Fruit fly (Drosophila melanogaster) whole organism, embryonic: Measurements from ENCODE around the gene CrebB.

Source experiments
- ATbp ChIP-seq: fragments of 200-800 bp; sonication (Bioruptor generic); optimal IDR thresholded peaks from 2 replicates; lab custom pipeline; 2017; ENCODE audit warnings: missing biosample characterization, mild to moderate bottlenecking, missing genetic modification characterization, missing genetic modification reagents
- Atf-2 ChIP-seq: fragments of 200-800 bp; sonication (Bioruptor generic); optimal IDR thresholded peaks from 2 replicates; lab custom pipeline; 2016; ENCODE audit warnings: missing biosample characterization, missing genetic modification characterization
- B-H1 ChIP-seq: fragments of 200-800 bp; sonication (Bioruptor generic); IDR thresholded peaks from 3 replicates; pipeline ENCODE4 v1.3.6; 2022; ENCODE audit warnings: missing biosample characterization, missing genetic modification characterization
- CG10274 ChIP-seq: fragments of 200-800 bp; sonication (Bioruptor generic); optimal IDR thresholded peaks from 3 replicates; lab custom pipeline; 2017; ENCODE audit warnings: missing biosample characterization, mild to moderate bottlenecking, missing genetic modification characterization
- CG10431 ChIP-seq: fragments of 200-800 bp; sonication (Bioruptor generic); optimal IDR thresholded peaks from 3 replicates; lab custom pipeline; 2018; ENCODE audit warnings: missing biosample characterization, mild to moderate bottlenecking, missing genetic modification characterization
- CG11560 ChIP-seq: fragments of 200-800 bp; sonication (Bioruptor generic); IDR thresholded peaks from 3 replicates; pipeline ENCODE4 v1.3.6; 2022; ENCODE audit warnings: missing biosample characterization, missing genetic modification characterization
- CG12071 ChIP-seq: fragments of 200-800 bp; sonication (Bioruptor generic); optimal IDR thresholded peaks from 3 replicates; lab custom pipeline; 2018; ENCODE audit warnings: missing biosample characterization, mild to moderate bottlenecking, missing genetic modification characterization
- CG12299 ChIP-seq: fragments of 200-800 bp; sonication (Bioruptor generic); optimal IDR thresholded peaks from 2 replicates; lab custom pipeline; 2018; ENCODE audit warnings: missing biosample characterization, mild to moderate bottlenecking, missing genetic modification characterization
- CG14014 ChIP-seq: fragments of 200-800 bp; sonication (Bioruptor generic); IDR thresholded peaks from 2 replicates; pipeline ENCODE4 v1.3.6; 2022; ENCODE audit warnings: missing biosample characterization, missing genetic modification characterization
- CG14710 ChIP-seq: fragments of 200-800 bp; sonication (Bioruptor generic); optimal IDR thresholded peaks from 3 replicates; lab custom pipeline; 2019; ENCODE audit warnings: missing biosample characterization, mild to moderate bottlenecking, missing genetic modification characterization, moderate library complexity
- CG1529 ChIP-seq: fragments of 200-800 bp; sonication (Bioruptor generic); optimal IDR thresholded peaks from 3 replicates; lab custom pipeline; 2018; ENCODE audit warnings: missing biosample characterization, missing genetic modification characterization
- CG1647 ChIP-seq: fragments of 200-800 bp; sonication (Bioruptor generic); optimal IDR thresholded peaks from 3 replicates; lab custom pipeline; 2016; ENCODE audit warnings: missing biosample characterization, missing genetic modification characterization
- CG2202 ChIP-seq: fragments of 200-800 bp; sonication (Bioruptor generic); optimal IDR thresholded peaks from 2 replicates; lab custom pipeline; 2018; ENCODE audit warnings: missing biosample characterization, mild to moderate bottlenecking, missing genetic modification characterization
- CG2889 ChIP-seq: fragments of 200-800 bp; sonication (Bioruptor generic); IDR thresholded peaks from 3 replicates; pipeline ENCODE4 v1.3.6; 2022; ENCODE audit warnings: missing biosample characterization, missing genetic modification characterization
- CG30020 ChIP-seq: fragments of 200-800 bp; optimal IDR thresholded peaks from 2 replicates; lab custom pipeline; 2019; ENCODE audit warnings: missing biosample characterization, mild to moderate bottlenecking, missing genetic modification characterization, moderate library complexity
- CG31441 ChIP-seq: fragments of 200-800 bp; sonication (Bioruptor generic); IDR thresholded peaks from 2 replicates; pipeline ENCODE4 v1.3.6; 2022; ENCODE audit warnings: missing biosample characterization, missing genetic modification characterization
- CG3726 ChIP-seq: fragments of 200-800 bp; sonication (Bioruptor generic); IDR thresholded peaks from 3 replicates; pipeline ENCODE4, ENCODE4 v1.3.6; 2022; ENCODE audit warnings: missing biosample characterization, missing genetic modification characterization
- CG4424 ChIP-seq: fragments of 200-800 bp; sonication (Bioruptor generic); optimal IDR thresholded peaks from 3 replicates; lab custom pipeline; 2016; ENCODE audit warnings: missing biosample characterization, missing genetic modification characterization
- CG4730 ChIP-seq: fragments of 200-800 bp; sonication (Bioruptor generic); IDR thresholded peaks from 2 replicates; pipeline ENCODE4 v1.3.6; 2022; ENCODE audit warnings: missing biosample characterization, missing genetic modification characterization
- CG6813 ChIP-seq: fragments of 200-800 bp; sonication (Bioruptor generic); optimal IDR thresholded peaks from 2 replicates; lab custom pipeline; 2017; ENCODE audit warnings: missing biosample characterization, missing genetic modification characterization, mild to moderate bottlenecking, moderate library complexity, missing genetic modification reagents
- CG6854 ChIP-seq: fragments of 200-800 bp; sonication (Bioruptor generic); optimal IDR thresholded peaks from 3 replicates; lab custom pipeline; 2017; ENCODE audit warnings: missing biosample characterization, mild to moderate bottlenecking, missing genetic modification characterization
- CG9727 ChIP-seq: fragments of 200-800 bp; sonication (Bioruptor generic); optimal IDR thresholded peaks from 3 replicates; lab custom pipeline; 2017; ENCODE audit warnings: missing biosample characterization, mild to moderate bottlenecking, missing genetic modification characterization
- D ChIP-seq, 2 experiments: fragments of 200-800 bp in 1 of 2; fragments of >200 bp in 1 of 2; sonication (Bioruptor generic) in 1 of 2; optimal IDR thresholded peaks; 2 replicates in 1 of 2; 3 replicates in 1 of 2; lab custom pipeline; 2017; ENCODE audit warnings: mild to moderate bottlenecking in 1 of 2, missing biosample characterization in 1 of 2, missing genetic modification characterization in 1 of 2, missing genetic modification reagents in 1 of 2
- E2f1 ChIP-seq: fragments of 200-800 bp; sonication (Bioruptor generic); IDR thresholded peaks from 2 replicates; pipeline ENCODE4 v1.3.6; 2022; ENCODE audit warnings: missing biosample characterization, missing genetic modification characterization
- Fer1 ChIP-seq: fragments of 200-800 bp; sonication (Bioruptor generic); optimal IDR thresholded peaks from 2 replicates; lab custom pipeline; 2017; ENCODE audit warnings: missing biosample characterization, mild to moderate bottlenecking, missing genetic modification characterization
- GATAe ChIP-seq: fragments of 200-800 bp; sonication (Bioruptor generic); conservative IDR thresholded peaks from 2 replicates; pipeline ENCODE4 v1.3.6; 2022; ENCODE audit warnings: missing biosample characterization, missing genetic modification characterization
- Optix ChIP-seq: fragments of 200-800 bp; sonication (Bioruptor generic); IDR thresholded peaks from 3 replicates; pipeline ENCODE4 v1.3.6; 2022; ENCODE audit warnings: missing biosample characterization, missing genetic modification characterization
- bowl ChIP-seq: fragments of 200-800 bp; sonication (Bioruptor generic); IDR thresholded peaks from 2 replicates; pipeline ENCODE4 v1.3.6; 2022; ENCODE audit warnings: missing biosample characterization, missing genetic modification characterization
- br ChIP-seq: fragments of >200 bp; optimal IDR thresholded peaks from 2 replicates; lab custom pipeline; 2017
- cg ChIP-seq: fragments of 200-800 bp; sonication (Bioruptor generic); optimal IDR thresholded peaks from 3 replicates; lab custom pipeline; 2019; ENCODE audit warnings: missing biosample characterization, mild to moderate bottlenecking, missing genetic modification characterization, moderate library complexity
- chn ChIP-seq: fragments of 200-800 bp; sonication (Bioruptor generic); optimal IDR thresholded peaks from 2 replicates; lab custom pipeline; 2016; ENCODE audit warnings: missing biosample characterization, missing genetic modification characterization
- dmrt99B ChIP-seq: fragments of 200-800 bp; sonication (Bioruptor generic); optimal IDR thresholded peaks from 2 replicates; lab custom pipeline; 2018; ENCODE audit warnings: missing biosample characterization, mild to moderate bottlenecking, missing genetic modification characterization, moderate library complexity
- dpn ChIP-seq, 2 experiments: fragments of 200-800 bp; sonication (Bioruptor generic); optimal IDR thresholded peaks; 3 replicates each; lab custom pipeline; 2016; ENCODE audit warnings: missing biosample characterization in 2 of 2, missing genetic modification characterization in 2 of 2
- eve ChIP-seq, 2 experiments: fragments of >200 bp; optimal IDR thresholded peaks; 2 replicates each; lab custom pipeline; 2017; ENCODE audit warnings: missing biosample characterization in 2 of 2, missing genetic modification characterization in 2 of 2
- gsb-n ChIP-seq: fragments of 200-800 bp; sonication (Bioruptor generic); optimal IDR thresholded peaks from 3 replicates; lab custom pipeline; 2018; ENCODE audit warnings: missing biosample characterization, mild to moderate bottlenecking, missing genetic modification characterization
- lilli ChIP-seq: fragments of 200-800 bp; sonication (Bioruptor generic); optimal IDR thresholded peaks from 3 replicates; lab custom pipeline; 2016; ENCODE audit warnings: missing biosample characterization, missing genetic modification characterization
- luna ChIP-seq: fragments of 200-800 bp; sonication (Bioruptor generic); optimal IDR thresholded peaks from 2 replicates; lab custom pipeline; 2016; ENCODE audit warnings: missing biosample characterization, missing genetic modification characterization
- nau ChIP-seq: fragments of 200-800 bp; sonication (Bioruptor generic); optimal IDR thresholded peaks from 3 replicates; lab custom pipeline; 2017; ENCODE audit warnings: missing biosample characterization, mild to moderate bottlenecking, missing genetic modification characterization, missing genetic modification reagents
- oc ChIP-seq: fragments of 200-800 bp; sonication (Bioruptor generic); optimal IDR thresholded peaks from 2 replicates; lab custom pipeline; 2018; ENCODE audit warnings: missing biosample characterization, mild to moderate bottlenecking, missing genetic modification characterization, moderate library complexity
- org-1 ChIP-seq: fragments of 200-800 bp; sonication (Bioruptor generic); optimal IDR thresholded peaks from 2 replicates; lab custom pipeline; 2017; ENCODE audit warnings: missing biosample characterization, missing genetic modification characterization
- pan ChIP-seq, 4 experiments: fragments of >200 bp in 3 of 4; fragments of 200-800 bp in 1 of 4; sonication (Bioruptor generic) in 1 of 4; optimal IDR thresholded peaks in 3 of 4; IDR thresholded peaks in 1 of 4; 2 replicates each; pipeline versions ENCODE4 v1.3.6 to Lab custom; 2017 to 2022; ENCODE audit warnings: missing biosample characterization in 2 of 4, missing genetic modification characterization in 2 of 4, mixed read lengths in 1 of 4
- phol ChIP-seq: fragments of 200-800 bp; sonication (Bioruptor generic); optimal IDR thresholded peaks from 3 replicates; lab custom pipeline; 2018; ENCODE audit warnings: missing biosample characterization, mild to moderate bottlenecking, missing genetic modification characterization, moderate library complexity
- pita ChIP-seq: fragments of 200-800 bp; sonication (Bioruptor generic); optimal IDR thresholded peaks from 2 replicates; lab custom pipeline; 2017; ENCODE audit warnings: missing biosample characterization, mild to moderate bottlenecking, missing genetic modification characterization
- run ChIP-seq: fragments of 200-800 bp; sonication (Bioruptor generic); optimal IDR thresholded peaks from 3 replicates; lab custom pipeline; 2018; ENCODE audit warnings: missing biosample characterization, mild to moderate bottlenecking, missing genetic modification characterization
- schlank ChIP-seq: fragments of 200-800 bp; sonication (Bioruptor generic); optimal IDR thresholded peaks from 2 replicates; lab custom pipeline; 2018; ENCODE audit warnings: missing biosample characterization, mild to moderate bottlenecking, missing genetic modification characterization
- seq ChIP-seq: fragments of 200-800 bp; sonication (Bioruptor generic); IDR thresholded peaks from 2 replicates; pipeline ENCODE4 v1.3.6; 2022; ENCODE audit warnings: missing biosample characterization, missing genetic modification characterization
- tgo ChIP-seq: fragments of 200-800 bp; sonication (Bioruptor generic); IDR thresholded peaks from 3 replicates; pipeline ENCODE4 v1.3.6; 2022; ENCODE audit warnings: missing biosample characterization, missing genetic modification characterization
- wdn ChIP-seq: fragments of 200-800 bp; sonication (Bioruptor generic); IDR thresholded peaks from 2 replicates; pipeline ENCODE4 v1.3.6; 2022; ENCODE audit warnings: missing biosample characterization, missing genetic modification characterization
- yki ChIP-seq: fragments of >200 bp; optimal IDR thresholded peaks from 3 replicates; lab custom pipeline; 2018
- zf30C ChIP-seq: fragments of 200-800 bp; sonication (Bioruptor generic); optimal IDR thresholded peaks from 3 replicates; lab custom pipeline; 2018; ENCODE audit warnings: missing biosample characterization, mild to moderate bottlenecking, missing genetic modification characterization

CrebB gene

dm6 chrX:18405567-18406059, 39.5 kb downstream of the CrebB start (continued):
- no peak for TF ChIP-seq nau (GFP tag; lab: Kevin White, UChicago)
- TF ChIP-seq yki (lab: Kevin White, UChicago), result no peak
- no peak for TF ChIP-seq luna (GFP tag; lab: Kevin White, UChicago)
- no peak for TF ChIP-seq bowl (GFP tag; lab: Robert Waterston, UW)
- peak; percentile 75 for TF ChIP-seq ATbp (GFP tag; lab: Kevin White, UChicago)
- no peak; the same call in 1 of the 3 replicates for TF ChIP-seq B-H1 (GFP tag; lab: Robert Waterston, UW)
- peak; percentile 61 for TF ChIP-seq CG10431 (GFP tag; lab: Kevin White, UChicago)
- TF ChIP-seq lilli, result peak; percentile 76
- peak; percentile 37 for TF ChIP-seq Fer1 (GFP tag; lab: Kevin White, UChicago)
- no peak for TF ChIP-seq cg
- no peak for TF ChIP-seq CG12299 (tag; lab: Kevin White, UChicago)
- TF ChIP-seq chn, result peak; percentile 41
- 0 out of 3 replicates have a peak, but pooled peaks have one; percentile 25 for TF ChIP-seq CG2889 (GFP tag; lab: Robert Waterston, UW)
- TF ChIP-seq Optix (GFP tag; lab: Robert Waterston, UW), result no peak
- peak; percentile 49 for TF ChIP-seq gsb-n (tag; lab: Kevin White, UChicago)
- TF ChIP-seq CG4424, result peak; percentile 77
- peak; percentile 17 for TF ChIP-seq CG10274 (GFP tag; lab: Kevin White, UChicago)
- no peak for TF ChIP-seq D (optimal IDR thresholded peaks at IDR 0.05; lab: Kevin White, UChicago)
- peak; percentile 59 for TF ChIP-seq D (GFP tag; optimal IDR thresholded peaks at IDR 0.05; lab: Kevin White, UChicago)
- TF ChIP-seq br (lab: Kevin White, UChicago), result no peak
- no peak for TF ChIP-seq CG2202
- TF ChIP-seq tgo (GFP tag; lab: Robert Waterston, UW), result peak; percentile 42; the same call in 2 of the 3 replicates
- TF ChIP-seq CG30020, result no peak
- 0 out of 2 replicates have a peak, but pooled peaks have one; percentile 25 for TF ChIP-seq wdn (GFP tag; lab: Robert Waterston, UW)
- peak; percentile 59 for TF ChIP-seq oc (tag; lab: Kevin White, UChicago)
- TF ChIP-seq CG9727 (GFP tag; lab: Kevin White, UChicago), result peak; percentile 63
- TF ChIP-seq run (tag; lab: Kevin White, UChicago), result no peak
- no peak for TF ChIP-seq pita (GFP tag; lab: Kevin White, UChicago)
- TF ChIP-seq pan (optimal IDR thresholded peaks at IDR 0.05; lab: Kevin White, UChicago), result no peak
- TF ChIP-seq pan (GFP tag; optimal IDR thresholded peaks at IDR 0.05 in 1 of 2, IDR thresholded peaks at IDR 0.05 in 1 of 2), result peak in 1 of 2 experiments; percentile 46
- peak; percentile 86 for TF ChIP-seq phol (tag; lab: Kevin White, UChicago)
- TF ChIP-seq CG6813, result peak; percentile 24
- peak in 1 of 2 experiments; percentile 84 for TF ChIP-seq eve (GFP tag; optimal IDR thresholded peaks at IDR 0.05; lab: Kevin White, UChicago)
- TF ChIP-seq GATAe, result no peak
- 0 out of 2 replicates have a peak, but pooled peaks have one; percentile 17 for TF ChIP-seq seq
- no peak for TF ChIP-seq schlank (tag; lab: Kevin White, UChicago)
- TF ChIP-seq CG14710 (tag; lab: Kevin White, UChicago), result peak; percentile 52
- peak; percentile 14 for TF ChIP-seq CG12071 (GFP tag; lab: Kevin White, UChicago)
- peak; percentile 23; the same call in 1 of the 2 replicates for TF ChIP-seq E2f1 (GFP tag; lab: Robert Waterston, UW)
- peak; percentile 39 for TF ChIP-seq org-1
- peak; percentile 60 for TF ChIP-seq zf30C
- TF ChIP-seq Atf-2, result peak; percentile 22
- peak; percentile 53; the same call in 1 of the 3 replicates for TF ChIP-seq CG11560
- TF ChIP-seq CG1647 (GFP tag; lab: Kevin White, UChicago), result peak; percentile 25
- peak; percentile 35 to 50 for TF ChIP-seq dpn (GFP tag; optimal IDR thresholded peaks at IDR 0.05; lab: Kevin White, UChicago)
- peak; percentile 90 for TF ChIP-seq CG31441 (GFP tag; lab: Robert Waterston, UW)
- TF ChIP-seq CG1529 (GFP tag; lab: Kevin White, UChicago), result peak; percentile 72
- TF ChIP-seq CG4730, result peak; percentile 19; the same call in 1 of the 2 replicates
- no peak for TF ChIP-seq CG14014
- TF ChIP-seq dmrt99B (tag; lab: Kevin White, UChicago), result peak; percentile 88
- peak; percentile 40 for TF ChIP-seq CG6854 (GFP tag; lab: Kevin White, UChicago)
- TF ChIP-seq CG3726 (GFP tag; lab: Robert Waterston, UW), result 0 out of 3 replicates have a peak, but pooled peaks have one; percentile 4
